Worm (Caenorhabditis elegans): ENCODE results near the gene scd-1.

Gene scd-1

ce11 chrX:12458021-12458420 is 67.6 kb downstream of the scd-1 start (continued):
- TF ChIP-seq lsy-2 (tag; optimal IDR thresholded peaks at IDR 0.05), result no peak
- peak; percentile 67; the same call in 1 of the 2 replicates for TF ChIP-seq tra-1 (GFP tag; IDR thresholded peaks at IDR 0.05)
- TF ChIP-seq ceh-32 (tag; optimal IDR thresholded peaks at IDR 0.05; ENCODE audit: poor library complexity), result no peak
- TF ChIP-seq unc-130 (GFP tag; optimal IDR thresholded peaks at IDR 0.05), result peak; percentile 47
- peak; percentile 71 for TF ChIP-seq F49E8.2 (tag; optimal IDR thresholded peaks at IDR 0.05; ENCODE audit: borderline replicate concordance)
- TF ChIP-seq nhr-11 (tag; optimal IDR thresholded peaks at IDR 0.05), result no peak
- peak; percentile 75; the same call in 1 of the 2 replicates for TF ChIP-seq zfp-3 (GFP tag; conservative IDR thresholded peaks at IDR 0.05)
- peak; percentile 76 for TF ChIP-seq lin-38 (GFP tag; IDR thresholded peaks at IDR 0.05)
- no peak for TF ChIP-seq tag-97 (GFP tag; IDR thresholded peaks at IDR 0.05)
- no peak for TF ChIP-seq lin-39 (tag; optimal IDR thresholded peaks at IDR 0.05)
- TF ChIP-seq fkh-10 (GFP tag; optimal IDR thresholded peaks at IDR 0.05), result no peak
- peak; percentile 73 for TF ChIP-seq gei-8 (GFP tag; optimal IDR thresholded peaks at IDR 0.05)
- TF ChIP-seq fos-1 (tag; optimal IDR thresholded peaks at IDR 0.05), result no peak
- peak; percentile 48; the same call in 1 of the 2 replicates for TF ChIP-seq ZK337.2 (GFP tag; IDR thresholded peaks at IDR 0.05)
- peak; percentile 9 to 78 for TF ChIP-seq hif-1 (tag; optimal IDR thresholded peaks at IDR 0.05)
- TF ChIP-seq mxl-3 (GFP tag; optimal IDR thresholded peaks at IDR 0.05), result peak; percentile 49
- no peak for TF ChIP-seq jun-1 (tag; optimal IDR thresholded peaks at IDR 0.05)
- no peak for TF ChIP-seq ceh-62 (tag; optimal IDR thresholded peaks at IDR 0.05)
- TF ChIP-seq hmg-1.1 (GFP tag; IDR thresholded peaks at IDR 0.05), result peak; percentile 70
- TF ChIP-seq daf-8 (GFP tag; IDR thresholded peaks at IDR 0.05), result no peak
- TF ChIP-seq nhr-41 (GFP tag; IDR thresholded peaks at IDR 0.05), result 0 out of 2 replicates have a peak, but pooled peaks have one; percentile 26
- peak; percentile 58; the same call in 1 of the 2 replicates for TF ChIP-seq php-3 (GFP tag; IDR thresholded peaks at IDR 0.05)
- TF ChIP-seq nhr-237 (tag; optimal IDR thresholded peaks at IDR 0.05), result no peak
- TF ChIP-seq cey-2 (tag; optimal IDR thresholded peaks at IDR 0.05; ENCODE audit: borderline replicate concordance, insufficient read depth), result no peak
- TF ChIP-seq ceh-82 (tag; optimal IDR thresholded peaks at IDR 0.05), result no peak
- 0 out of 2 replicates have a peak, but pooled peaks have one; percentile 44 for TF ChIP-seq mdt-29 (GFP tag; IDR thresholded peaks at IDR 0.05)
- TF ChIP-seq dmd-6 (GFP tag; IDR thresholded peaks at IDR 0.05), result peak; percentile 69
- TF ChIP-seq mxl-2 (GFP tag; conservative IDR thresholded peaks at IDR 0.05), result no peak
- no peak for TF ChIP-seq pqm-1 (tag; optimal IDR thresholded peaks at IDR 0.05)

- TF ChIP-seq dmd-8 (GFP tag; IDR thresholded peaks at IDR 0.05) (no peak), hlh-11 (tag; optimal IDR thresholded peaks at IDR 0.05) (peak; percentile 32), nhr-77 (tag; optimal IDR thresholded peaks at IDR 0.05) (peak; percentile 13), nhr-6 (tag; optimal IDR thresholded peaks at IDR 0.05) (peak; percentile 14), lsy-2 (tag; optimal IDR thresholded peaks at IDR 0.05) (peak in 1 of 2 experiments; percentile 68), ama-1 (optimal IDR thresholded peaks at IDR 0.05) (peak; percentile 17), dpl-1 (GFP tag; optimal IDR thresholded peaks at IDR 0.05) (peak; percentile 36), set-16 (GFP tag; IDR thresholded peaks at IDR 0.05) (no peak), nhr-11 (tag; optimal IDR thresholded peaks at IDR 0.05) (peak; percentile 41), dve-1 (tag; optimal IDR thresholded peaks at IDR 0.05; ENCODE audit: insufficient read depth) (peak; percentile 45), dmd-6 (GFP tag; IDR thresholded peaks at IDR 0.05) (peak; percentile 21; the same call in 1 of the 2 replicates), aha-1 (tag) (peak; percentile 100), lin-38 (GFP tag; IDR thresholded peaks at IDR 0.05) (peak; percentile 89), ZK337.2 (GFP tag; IDR thresholded peaks at IDR 0.05) (no peak), lir-3 (tag; optimal IDR thresholded peaks at IDR 0.05) (no peak), ceh-28 (tag; optimal IDR thresholded peaks at IDR 0.05) (peak; percentile 14), rbr-2 (tag; optimal IDR thresholded peaks at IDR 0.05) (peak; percentile 23), nhr-25 (tag; optimal IDR thresholded peaks at IDR 0.05; ENCODE audit: borderline replicate concordance, insufficient read depth) (peak; percentile 37), mep-1 (tag; optimal IDR thresholded peaks at IDR 0.05) (peak; percentile 79), T20F7.1 (GFP tag; optimal IDR thresholded peaks at IDR 0.05) (no peak), hlh-30 (tag; optimal IDR thresholded peaks at IDR 0.05; ENCODE audit: insufficient read depth) (peak; percentile 34), pha-4 (GFP tag; IDR thresholded peaks at IDR 0.05) (no peak), pha-4 (tag; optimal IDR thresholded peaks at IDR 0.05) (peak; percentile 45), hmg-1.1 (GFP tag; IDR thresholded peaks at IDR 0.05) (0 out of 2 replicates have a peak, but pooled peaks have one; percentile 44), tag-97 (GFP tag; IDR thresholded peaks at IDR 0.05) (no peak), F49E8.2 (tag; optimal IDR thresholded peaks at IDR 0.05; ENCODE audit: borderline replicate concordance) (no peak), mes-2 (tag; optimal IDR thresholded peaks at IDR 0.05; ENCODE audit: poor library complexity, severe bottlenecking) (peak; percentile 72)
Measured at ce11 chrX:12454290-12454795, 71.2 kb downstream of the scd-1 start, which contains the start of the genes T18D3.9 and T18D3.1. TSS of gene T18D3.9 (minus strand) at chrX:12454457. TSS of gene T18D3.1 (plus strand) at chrX:12454745.

Data from whole organism, L4 larva.